Fruit fly (Drosophila melanogaster): Measurements from ENCODE around the gene sev.

DNA sequence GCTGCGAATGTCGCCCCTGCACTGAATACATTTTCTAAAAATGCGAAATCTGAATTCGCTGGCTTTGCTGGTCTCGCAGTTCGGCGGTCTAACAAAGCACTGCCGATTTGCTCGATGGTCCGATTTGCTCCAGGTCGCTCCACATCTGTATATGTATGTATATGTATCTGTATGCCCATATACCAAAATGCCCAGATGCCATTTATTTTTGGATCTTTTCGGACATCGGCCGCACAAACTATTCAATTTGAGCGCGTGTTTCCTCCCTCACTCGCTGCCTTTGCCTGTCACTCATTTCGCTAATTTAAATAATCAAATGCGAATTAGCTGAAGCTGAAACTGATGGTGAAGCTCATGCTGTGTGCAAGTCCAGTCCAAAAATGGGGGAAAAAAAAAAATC, 23.0 kb downstream of the sev start, which contains the start of gene CG1537:
- no peak for TF ChIP-seq CG13204 (GFP tag; optimal IDR thresholded peaks at IDR 0.05)
- TF ChIP-seq Pif1A (GFP tag; optimal IDR thresholded peaks at IDR 0.05) = no peak
- no peak for TF ChIP-seq gl (tag; optimal IDR thresholded peaks at IDR 0.05)
- TF ChIP-seq CG4496 (GFP tag; IDR thresholded peaks at IDR 0.05) = no peak
- TF ChIP-seq CG34367 (tag; optimal IDR thresholded peaks at IDR 0.05) = no peak
